Worm (Caenorhabditis elegans) whole organism, late embryonic: Measurements from ENCODE around the gene C06C3.12.

ENCODE experiments used
- C08G9.2 ChIP-seq: sonication (generic microtip); optimal IDR thresholded peaks from 2 replicates; lab custom pipeline; 2016; ENCODE audit warnings: mild to moderate bottlenecking, missing genetic modification characterization, moderate library complexity, missing compliant biosample characterization
- F13H6.1 ChIP-seq: sonication (generic microtip); optimal IDR thresholded peaks from 2 replicates; lab custom pipeline; 2016; ENCODE audit warnings: missing genetic modification characterization, missing compliant biosample characterization
- K02D7.2 ChIP-seq: sonication (generic microtip); optimal IDR thresholded peaks from 2 replicates; lab custom pipeline; 2017; ENCODE audit warnings: mild to moderate bottlenecking, missing genetic modification characterization, missing compliant biosample characterization
- K09A11.1 ChIP-seq: sonication (generic microtip); optimal IDR thresholded peaks from 2 replicates; lab custom pipeline; 2017; ENCODE audit warnings: antibody characterized with exemption, mild to moderate bottlenecking, missing genetic modification characterization, missing compliant biosample characterization; ENCODE audit not compliant: insufficient read depth
- T23F11.4 ChIP-seq: fragments of 200-800 bp; sonication (Bioruptor generic); optimal IDR thresholded peaks from 2 replicates; lab custom pipeline; 2018; ENCODE audit warnings: mild to moderate bottlenecking, missing genetic modification characterization, missing compliant biosample characterization
- ama-1 ChIP-seq: fragments of 150-350 bp; optimal IDR thresholded peaks from 2 replicates; lab custom pipeline; 2014
- ceh-22 ChIP-seq: sonication (generic microtip); optimal IDR thresholded peaks from 2 replicates; lab custom pipeline; 2017; ENCODE audit warnings: missing biosample characterization, missing genetic modification characterization
- ceh-30 ChIP-seq: fragments of 150-350 bp; optimal IDR thresholded peaks from 2 replicates; lab custom pipeline; 2014; ENCODE audit warnings: missing biosample characterization, missing genetic modification characterization
- ceh-34 ChIP-seq: sonication (generic microtip); optimal IDR thresholded peaks from 2 replicates; lab custom pipeline; 2016; ENCODE audit warnings: mild to moderate bottlenecking, missing genetic modification characterization, missing compliant biosample characterization
- ceh-45 ChIP-seq: fragments of 200-800 bp; sonication (Bioruptor generic); IDR thresholded peaks from 2 replicates; pipeline ENCODE4 v1.3.6; 2022; ENCODE audit warnings: missing genetic modification reagents, missing genetic modification characterization, missing compliant biosample characterization
- ceh-48 ChIP-seq: sonication (generic microtip); optimal IDR thresholded peaks from 2 replicates; lab custom pipeline; 2016; ENCODE audit warnings: missing genetic modification characterization, inconsistent platforms, missing compliant biosample characterization
- ceh-6 ChIP-seq: fragments of 200-800 bp; sonication (Bioruptor generic); optimal IDR thresholded peaks from 2 replicates; lab custom pipeline; 2018; ENCODE audit warnings: mild to moderate bottlenecking, missing genetic modification characterization, missing compliant biosample characterization
- che-1 ChIP-seq: sonication (generic microtip); optimal IDR thresholded peaks from 2 replicates; lab custom pipeline; 2016; ENCODE audit warnings: mild to moderate bottlenecking, missing genetic modification characterization, missing compliant biosample characterization
- dve-1 ChIP-seq: sonication (generic microtip); optimal IDR thresholded peaks from 2 replicates; lab custom pipeline; 2017; ENCODE audit warnings: antibody characterized with exemption, mild to moderate bottlenecking, missing genetic modification characterization, missing compliant biosample characterization
- elt-2 ChIP-seq: sonication (generic microtip); optimal IDR thresholded peaks from 2 replicates; lab custom pipeline; 2016; ENCODE audit warnings: missing genetic modification reagents, missing genetic modification characterization, missing compliant biosample characterization
- elt-4 ChIP-seq: sonication (generic microtip); optimal IDR thresholded peaks from 2 replicates; lab custom pipeline; 2016; ENCODE audit warnings: missing genetic modification characterization, missing compliant biosample characterization
- ets-4 ChIP-seq: sonication (generic microtip); optimal IDR thresholded peaks from 2 replicates; lab custom pipeline; 2016; ENCODE audit warnings: missing genetic modification characterization, missing compliant biosample characterization
- eyg-1 ChIP-seq: sonication (generic microtip); optimal IDR thresholded peaks from 2 replicates; lab custom pipeline; 2016; ENCODE audit warnings: missing genotype, missing genetic modification characterization, missing compliant biosample characterization
- fax-1 ChIP-seq: sonication (generic microtip); optimal IDR thresholded peaks from 2 replicates; lab custom pipeline; 2016; ENCODE audit warnings: missing genotype, missing genetic modification characterization, missing compliant biosample characterization
- madf-2 ChIP-seq: sonication (generic microtip); optimal IDR thresholded peaks from 2 replicates; lab custom pipeline; 2017; ENCODE audit warnings: missing genetic modification characterization, missing compliant biosample characterization
- mec-3 ChIP-seq: sonication (generic microtip); optimal IDR thresholded peaks from 2 replicates; lab custom pipeline; 2016; ENCODE audit warnings: borderline replicate concordance, missing genetic modification characterization, missing compliant biosample characterization
- nhr-11 ChIP-seq: fragments of 150-350 bp; optimal IDR thresholded peaks from 2 replicates; lab custom pipeline; 2014; ENCODE audit warnings: missing biosample characterization, missing genetic modification characterization
- nhr-232 ChIP-seq: sonication (generic microtip); optimal IDR thresholded peaks from 2 replicates; lab custom pipeline; 2016; ENCODE audit warnings: missing genetic modification characterization, missing compliant biosample characterization
- odd-2 ChIP-seq: sonication (generic microtip); optimal IDR thresholded peaks from 2 replicates; lab custom pipeline; 2017; ENCODE audit warnings: antibody characterized with exemption, mild to moderate bottlenecking, missing genetic modification characterization, missing compliant biosample characterization
- pat-9 ChIP-seq: fragments of 200-800 bp; sonication (Bioruptor generic); optimal IDR thresholded peaks from 2 replicates; lab custom pipeline; 2018; ENCODE audit warnings: mild to moderate bottlenecking, missing genetic modification characterization, moderate library complexity, missing compliant biosample characterization
- pax-1 ChIP-seq: fragments of 150-350 bp; optimal IDR thresholded peaks from 2 replicates; lab custom pipeline; 2014; ENCODE audit warnings: missing biosample characterization, missing genetic modification characterization
- pha-2 ChIP-seq: sonication (generic microtip); optimal IDR thresholded peaks from 2 replicates; lab custom pipeline; 2017; ENCODE audit warnings: mild to moderate bottlenecking, missing genetic modification characterization, missing compliant biosample characterization
- pqm-1 ChIP-seq: sonication (generic microtip); optimal IDR thresholded peaks from 2 replicates; lab custom pipeline; 2016; ENCODE audit warnings: missing genetic modification characterization, missing compliant biosample characterization
- pros-1 ChIP-seq: fragments of 150-350 bp; optimal IDR thresholded peaks from 2 replicates; lab custom pipeline; 2014; ENCODE audit warnings: missing biosample characterization, missing genetic modification reagents, missing genetic modification characterization
- ref-2 ChIP-seq: sonication (generic microtip); optimal IDR thresholded peaks from 2 replicates; lab custom pipeline; 2016; ENCODE audit warnings: missing genetic modification characterization, missing compliant biosample characterization
- sdc-2 ChIP-seq: sonication (generic microtip); optimal IDR thresholded peaks from 2 replicates; lab custom pipeline; 2016; ENCODE audit warnings: missing genotype, missing genetic modification characterization, missing compliant biosample characterization
- syd-9 ChIP-seq: sonication (generic microtip); optimal IDR thresholded peaks from 2 replicates; lab custom pipeline; 2016; ENCODE audit warnings: mild to moderate bottlenecking, missing genetic modification characterization, moderate library complexity, missing compliant biosample characterization
- tbx-2 ChIP-seq: sonication (generic microtip); optimal IDR thresholded peaks from 2 replicates; lab custom pipeline; 2016; ENCODE audit warnings: missing genetic modification characterization, missing compliant biosample characterization
- tbx-7 ChIP-seq: sonication (generic microtip); optimal IDR thresholded peaks from 2 replicates; lab custom pipeline; 2016; ENCODE audit warnings: missing genotype, missing genetic modification characterization, missing compliant biosample characterization
- unc-3 ChIP-seq, 2 experiments: fragments of 200-800 bp in 1 of 2; sonication (Bioruptor generic) in 1 of 2; sonication (generic microtip) in 1 of 2; conservative IDR thresholded peaks in 1 of 2; optimal IDR thresholded peaks in 1 of 2; 2 replicates each; pipeline versions ENCODE4 v1.3.6 to Lab custom; 2016 to 2022; ENCODE audit warnings: missing compliant biosample characterization in 2 of 2, missing genetic modification characterization in 2 of 2, missing genetic modification reagents in 1 of 2
- unc-55 ChIP-seq: sonication (generic microtip); optimal IDR thresholded peaks from 2 replicates; lab custom pipeline; 2017; ENCODE audit warnings: missing biosample characterization, missing genetic modification reagents, missing genetic modification characterization
- unc-86 ChIP-seq: sonication (generic microtip); optimal IDR thresholded peaks from 2 replicates; lab custom pipeline; 2016; ENCODE audit warnings: missing genetic modification characterization, missing compliant biosample characterization
- zip-5 ChIP-seq: sonication (generic microtip); optimal IDR thresholded peaks from 2 replicates; lab custom pipeline; 2016; ENCODE audit warnings: missing genetic modification characterization, missing compliant biosample characterization
- ztf-16 ChIP-seq: sonication (generic microtip); optimal IDR thresholded peaks from 2 replicates; lab custom pipeline; 2017; ENCODE audit warnings: missing genetic modification characterization, missing compliant biosample characterization

C06C3.12 gene

ce11 chrII:9374807-9375206, at the start of gene C06C3.12:
Gene C06C3.12 (plus strand): TSS chrII:9375107.
- TF ChIP-seq fax-1 (tag; lab: Kevin White, UChicago) (no peak), nhr-11 (no peak), eyg-1 (tag; lab: Kevin White, UChicago) (no peak), ztf-16 (tag; lab: Kevin White, UChicago) (no peak), ceh-30 (no peak), K02D7.2 (tag; lab: Kevin White, UChicago) (no peak), K09A11.1 (tag; lab: Kevin White, UChicago) (no peak), ceh-6 (no peak), mec-3 (tag; lab: Kevin White, UChicago) (no peak), pat-9 (no peak), tbx-7 (no peak), odd-2 (tag; lab: Kevin White, UChicago) (no peak), unc-3 (GFP tag; conservative IDR thresholded peaks at IDR 0.05; lab: Robert Waterston, UW) (no peak), unc-3 (tag; optimal IDR thresholded peaks at IDR 0.05; lab: Kevin White, UChicago) (no peak)
- TF ChIP-seq, all 69 proteins: peak for 0

- TF ChIP-seq ets-4, result no peak
- no peak for TF ChIP-seq T23F11.4 (GFP tag; lab: Kevin White, UChicago)
- TF ChIP-seq ceh-22 (tag; lab: Kevin White, UChicago), result no peak
- no peak for TF ChIP-seq sdc-2 (tag; lab: Kevin White, UChicago)
- no peak for TF ChIP-seq pax-1 (tag; lab: Kevin White, UChicago)
- TF ChIP-seq ztf-16 (tag; lab: Kevin White, UChicago), result no peak
- TF ChIP-seq elt-2, result no peak
- no peak for TF ChIP-seq ref-2 (tag; lab: Kevin White, UChicago)
- no peak for TF ChIP-seq che-1 (tag; lab: Kevin White, UChicago)
- no peak for TF ChIP-seq nhr-232 (tag; lab: Kevin White, UChicago)
- TF ChIP-seq ama-1 (lab: Kevin White, UChicago), result no peak
- no peak for TF ChIP-seq elt-4
- no peak for TF ChIP-seq F13H6.1 (tag; lab: Kevin White, UChicago)
- TF ChIP-seq pha-2, result no peak
- no peak for TF ChIP-seq pqm-1 (tag; lab: Kevin White, UChicago)
- no peak for TF ChIP-seq madf-2 (tag; lab: Kevin White, UChicago)
- TF ChIP-seq unc-55 (GFP tag; lab: Kevin White, UChicago), result no peak
- TF ChIP-seq pat-9, result no peak
Observed at ce11 chrII:9325555-9325954, 49.4 kb upstream of the C06C3.12 start.

DNA sequence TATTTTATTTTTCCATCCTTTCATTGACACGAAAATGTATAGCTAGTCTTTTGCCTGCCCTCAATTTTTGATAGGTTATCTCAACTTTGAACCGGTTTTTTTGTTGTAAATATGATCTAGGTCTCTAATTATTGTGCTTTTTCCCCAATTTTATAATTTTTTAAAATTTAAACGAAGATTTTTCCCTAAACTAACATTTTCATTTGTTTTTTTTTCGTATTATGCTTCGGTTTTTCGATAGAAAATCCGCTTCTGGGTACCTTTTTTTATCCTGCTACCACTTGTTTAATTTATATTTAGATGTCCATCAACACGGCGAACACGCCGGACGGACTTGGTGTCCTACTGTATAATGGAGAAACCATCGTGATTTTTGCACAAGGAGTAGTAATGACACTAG, 45.4 kb upstream of the C06C3.12 start, which contains the start of gene wbp-2:
wbp-2 (plus strand) TSS at position 301 of the 400 bp plus-strand sequence.
- TF ChIP-seq nhr-11, result no peak
- TF ChIP-seq K02D7.2 (tag; lab: Kevin White, UChicago), result no peak
- TF ChIP-seq syd-9 (tag; lab: Kevin White, UChicago), result no peak
- no peak for TF ChIP-seq dve-1 (tag; lab: Kevin White, UChicago)

- TF ChIP-seq C08G9.2 (tag; lab: Kevin White, UChicago), result no peak
- TF ChIP-seq elt-4, result no peak
- no peak for TF ChIP-seq ref-2 (tag; lab: Kevin White, UChicago)
- no peak for TF ChIP-seq pqm-1 (tag; lab: Kevin White, UChicago)
- no peak for TF ChIP-seq zip-5 (tag; lab: Kevin White, UChicago)
- no peak for TF ChIP-seq unc-86
- no peak for TF ChIP-seq ceh-22 (tag; lab: Kevin White, UChicago)
- no peak for TF ChIP-seq ceh-6
- no peak for TF ChIP-seq ceh-45 (GFP tag; lab: Robert Waterston, UW)
- TF ChIP-seq ets-4, result no peak
- no peak for TF ChIP-seq ceh-34 (tag; lab: Kevin White, UChicago)
- TF ChIP-seq ceh-48, result no peak
- TF ChIP-seq tbx-2, result no peak
- no peak for TF ChIP-seq pha-2
- no peak for TF ChIP-seq pros-1 (tag; lab: Kevin White, UChicago)
Observed at ce11 chrII:9331343-9331742, 43.6 kb upstream of the C06C3.12 start, which contains the start of gene eif-3.F. Gene eif-3.F (plus strand): TSS chrII:9331643.
